Worm (Caenorhabditis elegans) whole organism, L2 larva: ENCODE measurements around the gene srh-217.

Source experiments
- R02D3.7 ChIP-seq: fragments of 150-350 bp; optimal IDR thresholded peaks from 2 replicates; lab custom pipeline; 2014; ENCODE audit warnings: missing biosample characterization, missing genetic modification characterization
- nhr-23 ChIP-seq: fragments of 150-350 bp; optimal IDR thresholded peaks from 2 replicates; lab custom pipeline; 2014; ENCODE audit warnings: missing biosample characterization, missing genetic modification reagents, missing genetic modification characterization
- zag-1 ChIP-seq: fragments of 150-350 bp; optimal IDR thresholded peaks from 2 replicates; lab custom pipeline; 2014; ENCODE audit warnings: missing biosample characterization, missing genetic modification characterization

- no peak for TF ChIP-seq R02D3.7 (tag; lab: Kevin White, UChicago)
- no peak for TF ChIP-seq zag-1 (tag; lab: Kevin White, UChicago)
- no peak for TF ChIP-seq nhr-23 (tag; lab: Kevin White, UChicago)
Observed at ce11 chrV:20237429-20237828, 42.1 kb upstream of the srh-217 start, which contains the start of gene sld-5.
